Fruit fly (Drosophila melanogaster): ENCODE measurements around the gene eEF1alpha2.

The eEF1alpha2 gene

DNA sequence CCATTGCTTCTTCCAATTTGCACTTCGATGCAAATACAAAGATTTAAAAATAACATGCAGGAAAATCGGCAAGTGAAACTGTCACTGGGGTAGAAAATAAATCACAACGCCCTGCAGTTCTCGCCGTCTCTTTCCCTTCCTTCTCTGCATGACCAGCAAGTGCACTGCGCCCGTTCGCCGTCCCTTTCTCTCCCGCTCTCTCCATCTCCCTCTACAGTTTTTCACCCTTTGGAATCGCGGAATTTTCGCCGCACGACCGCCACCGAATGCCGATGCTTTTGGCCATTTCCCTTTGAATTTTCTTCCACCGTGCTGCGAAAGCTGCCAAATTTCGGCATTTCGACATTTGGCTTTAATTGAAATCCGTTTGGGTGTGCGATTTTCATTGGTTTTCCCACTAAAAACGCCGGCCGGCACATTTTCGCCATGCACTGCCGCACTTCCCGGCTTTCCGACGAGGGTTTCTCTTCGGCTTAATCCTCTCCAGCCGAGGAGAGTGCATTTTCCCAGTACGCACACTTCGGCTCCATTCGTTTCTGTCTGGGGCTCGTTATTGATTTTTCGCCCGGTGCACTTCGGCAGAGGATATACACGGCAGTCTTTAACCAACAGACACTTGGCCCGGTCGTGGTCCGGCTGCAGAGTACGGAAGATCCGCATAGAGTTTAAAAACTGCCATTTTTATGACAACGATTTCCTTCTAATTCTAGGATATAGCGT, 959 bp downstream of the eEF1alpha2 start:
- TF ChIP-seq bab1 (GFP tag; optimal IDR thresholded peaks at IDR 0.05) (no peak), Crg-1 (GFP tag; optimal IDR thresholded peaks at IDR 0.05) (no peak), CG7045 (GFP tag; optimal IDR thresholded peaks at IDR 0.05) (no peak), Clk (GFP tag; optimal IDR thresholded peaks at IDR 0.05) (no peak), Mnt (GFP tag; optimal IDR thresholded peaks at IDR 0.05) (peak; percentile 18)

DNA sequence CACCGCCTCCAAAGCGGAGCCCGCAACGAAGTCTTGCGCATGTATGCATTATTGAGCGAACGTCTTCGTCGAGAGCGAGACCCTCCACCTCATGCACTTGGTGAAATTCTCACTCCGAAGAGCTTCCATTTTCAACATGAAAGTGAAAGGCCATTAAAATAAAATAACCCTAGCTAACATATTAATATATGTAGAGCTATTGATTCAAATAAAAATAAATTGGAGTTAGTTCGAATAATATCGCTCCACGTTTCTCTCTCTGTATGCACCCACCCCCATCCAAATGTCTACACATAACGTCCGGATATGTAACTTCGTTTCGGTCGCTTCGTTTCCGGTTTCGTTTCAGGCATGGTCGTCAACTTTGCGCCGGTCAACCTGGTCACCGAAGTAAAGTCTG, 3.0 kb downstream of the eEF1alpha2 start:
- TF ChIP-seq Crg-1 (GFP tag; optimal IDR thresholded peaks at IDR 0.05), result no peak
- peak; percentile 5 for TF ChIP-seq CG33017 (tag; optimal IDR thresholded peaks at IDR 0.05)
- no peak for TF ChIP-seq toe (GFP tag; optimal IDR thresholded peaks at IDR 0.05)
- TF ChIP-seq CG7101 (tag; optimal IDR thresholded peaks at IDR 0.05), result no peak

DNA sequence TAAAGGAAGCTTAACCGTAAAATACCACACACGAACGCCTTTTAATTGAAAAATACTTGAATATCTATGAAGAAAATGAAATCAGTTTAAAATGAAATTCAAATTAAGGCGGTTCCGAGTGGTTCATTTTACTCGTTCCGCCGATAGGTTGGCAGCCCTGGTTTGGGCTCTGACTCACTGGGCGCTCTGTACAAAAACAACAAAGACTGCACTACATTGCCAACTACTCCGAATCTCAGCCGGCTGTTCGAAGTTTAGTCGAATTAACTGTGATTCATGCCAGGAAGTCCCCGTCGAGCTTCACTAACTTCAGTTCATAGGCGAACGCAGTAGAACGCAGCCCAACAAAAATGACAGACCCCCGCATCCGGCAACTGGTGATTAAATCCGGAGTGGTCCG, 5.0 kb downstream of the eEF1alpha2 start, which contains the start of gene Tbca:
TSS of gene Tbca (plus strand) at position 212 of the 400 bp plus-strand sequence.
- TF ChIP-seq CG14711 (tag; optimal IDR thresholded peaks at IDR 0.05) (peak; percentile 88), CG7045 (GFP tag; optimal IDR thresholded peaks at IDR 0.05) (no peak), pad (GFP tag; optimal IDR thresholded peaks at IDR 0.05) (peak; percentile 73), Clk (GFP tag; optimal IDR thresholded peaks at IDR 0.05) (no peak), Hr96 (GFP tag; optimal IDR thresholded peaks at IDR 0.05) (no peak), cic (GFP tag; optimal IDR thresholded peaks at IDR 0.05) (peak; percentile 30), Mnt (GFP tag; optimal IDR thresholded peaks at IDR 0.05) (no peak), CG12768 (GFP tag; optimal IDR thresholded peaks at IDR 0.05) (peak; percentile 36), cnc (optimal IDR thresholded peaks at IDR 0.05) (no peak), Crg-1 (GFP tag; optimal IDR thresholded peaks at IDR 0.05) (no peak), tj (GFP tag; optimal IDR thresholded peaks at IDR 0.05) (no peak), kay (GFP tag; ENCODE audit: borderline replicate concordance) (peak; percentile 100), CG1620 (GFP tag; optimal IDR thresholded peaks at IDR 0.05) (no peak), bab1 (GFP tag; optimal IDR thresholded peaks at IDR 0.05) (peak; percentile 79), CG7101 (tag; optimal IDR thresholded peaks at IDR 0.05) (no peak), CG11617 (GFP tag; optimal IDR thresholded peaks at IDR 0.05) (no peak)

DNA sequence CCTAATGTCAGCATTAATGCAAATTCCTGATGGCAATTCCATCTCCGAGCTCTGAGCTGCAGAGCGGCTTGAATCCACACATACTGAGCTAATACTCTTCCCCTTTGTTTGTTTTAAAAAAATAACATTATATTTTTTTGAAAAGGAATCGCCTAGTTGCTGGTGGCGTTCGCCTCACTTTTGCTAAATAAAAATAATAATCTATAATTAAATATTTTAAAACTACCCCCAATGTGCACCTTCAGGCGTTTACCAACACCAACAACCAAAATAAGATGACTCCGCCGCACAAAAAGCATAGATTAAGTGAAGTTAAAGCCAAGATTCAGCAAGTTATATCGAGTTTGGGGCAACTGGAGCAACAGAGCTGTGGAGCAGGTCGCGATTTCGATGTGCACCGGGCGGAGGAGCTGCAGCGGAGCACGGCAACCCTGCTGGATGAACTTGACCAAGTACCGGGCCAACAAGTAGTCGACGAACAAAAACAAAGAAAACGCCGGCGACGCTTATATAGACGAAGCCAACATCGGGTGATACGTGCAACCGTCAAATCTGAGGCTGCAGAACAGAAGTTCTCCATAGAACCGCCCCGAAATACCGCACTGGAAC, 5.9 kb downstream of the eEF1alpha2 start, which contains the start of gene CG1896:
TSS of gene CG1896 (plus strand) at position 239 of the 609 bp plus-strand sequence.
- TF ChIP-seq CG12768 (GFP tag; optimal IDR thresholded peaks at IDR 0.05) (peak; percentile 61), CG33017 (tag; optimal IDR thresholded peaks at IDR 0.05) (peak; percentile 22), cnc (optimal IDR thresholded peaks at IDR 0.05) (no peak), tj (GFP tag; optimal IDR thresholded peaks at IDR 0.05) (no peak), bab1 (GFP tag; optimal IDR thresholded peaks at IDR 0.05) (peak; percentile 49), CG5204 (GFP tag; optimal IDR thresholded peaks at IDR 0.05) (no peak), CG1620 (GFP tag; optimal IDR thresholded peaks at IDR 0.05) (peak; percentile 26), ovo (GFP tag; optimal IDR thresholded peaks at IDR 0.05) (no peak), Crg-1 (GFP tag; optimal IDR thresholded peaks at IDR 0.05) (peak; percentile 9), cic (GFP tag; optimal IDR thresholded peaks at IDR 0.05) (no peak), CG7101 (tag; optimal IDR thresholded peaks at IDR 0.05) (peak; percentile 60), pad (GFP tag; optimal IDR thresholded peaks at IDR 0.05) (no peak), CG7045 (GFP tag; optimal IDR thresholded peaks at IDR 0.05) (peak; percentile 19), toe (GFP tag; optimal IDR thresholded peaks at IDR 0.05) (peak; percentile 51), CG14711 (tag; optimal IDR thresholded peaks at IDR 0.05) (peak; percentile 84), Clk (GFP tag; optimal IDR thresholded peaks at IDR 0.05) (no peak), Mnt (GFP tag; optimal IDR thresholded peaks at IDR 0.05) (peak; percentile 41), Hr96 (GFP tag; optimal IDR thresholded peaks at IDR 0.05) (no peak), kay (GFP tag; ENCODE audit: borderline replicate concordance) (no peak), CG11617 (GFP tag; optimal IDR thresholded peaks at IDR 0.05) (peak; percentile 30)

DNA sequence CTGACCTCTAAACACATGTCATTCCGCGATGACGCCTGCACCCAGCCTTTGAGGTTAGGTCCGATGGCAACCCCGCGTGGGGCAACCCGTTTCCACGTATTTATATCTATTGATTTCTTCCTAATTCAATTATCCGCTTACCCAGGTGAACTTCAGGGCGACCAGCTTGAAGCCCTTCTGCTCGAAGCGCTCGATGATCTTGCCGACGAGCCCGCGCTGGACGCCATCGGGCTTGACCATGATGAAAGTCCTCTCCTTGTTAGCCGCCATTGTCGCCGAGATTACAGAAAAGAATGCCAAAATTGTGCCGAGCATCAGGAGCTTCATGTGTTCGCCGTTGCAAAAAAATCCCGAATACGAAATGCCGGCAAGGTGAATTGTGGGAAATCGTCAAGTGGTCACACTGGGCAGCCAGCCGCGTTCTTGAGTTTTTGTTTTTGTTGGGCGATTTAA, 7.4 kb downstream of the eEF1alpha2 start, which contains the start of gene awd:
TSS of gene awd (minus strand) at position 449 of the 453 bp plus-strand sequence.
- TF ChIP-seq Mnt (GFP tag; optimal IDR thresholded peaks at IDR 0.05) (peak; percentile 95), toe (GFP tag; optimal IDR thresholded peaks at IDR 0.05) (no peak), CG11617 (GFP tag; optimal IDR thresholded peaks at IDR 0.05) (peak; percentile 43), CG33017 (tag; optimal IDR thresholded peaks at IDR 0.05) (peak; percentile 47), CG1620 (GFP tag; optimal IDR thresholded peaks at IDR 0.05) (no peak), bab1 (GFP tag; optimal IDR thresholded peaks at IDR 0.05) (peak; percentile 54), CG12768 (GFP tag; optimal IDR thresholded peaks at IDR 0.05) (peak; percentile 27), Clk (GFP tag; optimal IDR thresholded peaks at IDR 0.05) (peak; percentile 30), cnc (optimal IDR thresholded peaks at IDR 0.05) (no peak), ovo (GFP tag; optimal IDR thresholded peaks at IDR 0.05) (peak; percentile 23), CG7101 (tag; optimal IDR thresholded peaks at IDR 0.05) (peak; percentile 56), CG14711 (tag; optimal IDR thresholded peaks at IDR 0.05) (peak; percentile 58), pad (GFP tag; optimal IDR thresholded peaks at IDR 0.05) (peak; percentile 5), CG7045 (GFP tag; optimal IDR thresholded peaks at IDR 0.05) (no peak), Hr96 (GFP tag; optimal IDR thresholded peaks at IDR 0.05) (peak; percentile 61), CG5204 (GFP tag; optimal IDR thresholded peaks at IDR 0.05) (no peak), Crg-1 (GFP tag; optimal IDR thresholded peaks at IDR 0.05) (peak; percentile 65), kay (GFP tag; ENCODE audit: borderline replicate concordance) (no peak), cic (GFP tag; optimal IDR thresholded peaks at IDR 0.05) (peak; percentile 54), tj (GFP tag; optimal IDR thresholded peaks at IDR 0.05) (peak; percentile 45)
